Fruit fly (Drosophila melanogaster) whole organism, embryonic: ENCODE measurements around the gene CG42268.

ENCODE experiments used
- ATbp ChIP-seq: fragments of 200-800 bp; sonication (Bioruptor generic); optimal IDR thresholded peaks from 2 replicates; lab custom pipeline; 2017; ENCODE audit warnings: missing biosample characterization, mild to moderate bottlenecking, missing genetic modification characterization, missing genetic modification reagents
- BEAF-32 ChIP-seq: fragments of 200-800 bp; sonication (Bioruptor generic); optimal IDR thresholded peaks from 3 replicates; lab custom pipeline; 2017; ENCODE audit warnings: missing biosample characterization, missing genetic modification characterization, mild to moderate bottlenecking, moderate library complexity, missing genetic modification reagents
- C15 ChIP-seq: fragments of 200-800 bp; sonication (Bioruptor generic); IDR thresholded peaks from 3 replicates; pipeline ENCODE4 v1.3.6; 2022; ENCODE audit warnings: missing biosample characterization, missing genetic modification characterization
- CG10147 ChIP-seq: fragments of 200-800 bp; sonication (Bioruptor generic); optimal IDR thresholded peaks from 2 replicates; lab custom pipeline; 2019; ENCODE audit warnings: missing biosample characterization, mild to moderate bottlenecking, missing genetic modification characterization, moderate library complexity
- CG10654 ChIP-seq: fragments of 200-800 bp; sonication (Bioruptor generic); optimal IDR thresholded peaks from 2 replicates; lab custom pipeline; 2016; ENCODE audit warnings: missing biosample characterization, missing genetic modification characterization
- CG10959 ChIP-seq: fragments of 200-800 bp; sonication (Bioruptor generic); IDR thresholded peaks from 2 replicates; pipeline ENCODE4 v1.3.6; 2022; ENCODE audit warnings: missing biosample characterization, missing genetic modification characterization
- CG12299 ChIP-seq: fragments of 200-800 bp; sonication (Bioruptor generic); optimal IDR thresholded peaks from 2 replicates; lab custom pipeline; 2018; ENCODE audit warnings: missing biosample characterization, mild to moderate bottlenecking, missing genetic modification characterization
- CG1529 ChIP-seq: fragments of 200-800 bp; sonication (Bioruptor generic); optimal IDR thresholded peaks from 3 replicates; lab custom pipeline; 2018; ENCODE audit warnings: missing biosample characterization, missing genetic modification characterization
- CG16815 ChIP-seq: fragments of 200-800 bp; sonication (Bioruptor generic); optimal IDR thresholded peaks from 3 replicates; lab custom pipeline; 2017; ENCODE audit warnings: missing biosample characterization, mild to moderate bottlenecking, missing genetic modification characterization
- CG31441 ChIP-seq: fragments of 200-800 bp; sonication (Bioruptor generic); IDR thresholded peaks from 2 replicates; pipeline ENCODE4 v1.3.6; 2022; ENCODE audit warnings: missing biosample characterization, missing genetic modification characterization
- CG32767 ChIP-seq: fragments of 200-800 bp; sonication (Bioruptor generic); IDR thresholded peaks from 2 replicates; pipeline ENCODE4 v1.3.6; 2022; ENCODE audit warnings: missing biosample characterization, missing genetic modification characterization
- CG3281 ChIP-seq: fragments of 200-800 bp; sonication (Bioruptor generic); optimal IDR thresholded peaks from 3 replicates; lab custom pipeline; 2017; ENCODE audit warnings: missing biosample characterization, mild to moderate bottlenecking, missing genetic modification characterization
- CG3726 ChIP-seq: fragments of 200-800 bp; sonication (Bioruptor generic); IDR thresholded peaks from 3 replicates; pipeline ENCODE4, ENCODE4 v1.3.6; 2022; ENCODE audit warnings: missing biosample characterization, missing genetic modification characterization
- CG3995 ChIP-seq: fragments of 200-800 bp; sonication (Bioruptor generic); optimal IDR thresholded peaks from 3 replicates; lab custom pipeline; 2016; ENCODE audit warnings: missing biosample characterization, missing genetic modification characterization
- CG7271 ChIP-seq: fragments of 200-800 bp; sonication (Bioruptor generic); optimal IDR thresholded peaks from 2 replicates; lab custom pipeline; 2018; ENCODE audit warnings: missing biosample characterization, mild to moderate bottlenecking, missing genetic modification characterization, moderate library complexity
- CG7963 ChIP-seq: fragments of 200-800 bp; sonication (Bioruptor generic); IDR thresholded peaks from 3 replicates; pipeline ENCODE4 v1.3.6; 2022; ENCODE audit warnings: missing biosample characterization, missing genetic modification characterization; ENCODE audit not compliant: partially characterized antibody
- CG8281 ChIP-seq: fragments of 200-800 bp; sonication (Bioruptor generic); optimal IDR thresholded peaks from 2 replicates; lab custom pipeline; 2018; ENCODE audit warnings: missing biosample characterization, mild to moderate bottlenecking, missing genetic modification characterization, moderate library complexity
- CG8388 ChIP-seq: fragments of 200-800 bp; sonication (Bioruptor generic); optimal IDR thresholded peaks from 2 replicates; lab custom pipeline; 2019; ENCODE audit warnings: missing biosample characterization, mild to moderate bottlenecking, missing genetic modification characterization, moderate library complexity
- CG9876 ChIP-seq: fragments of 200-800 bp; sonication (Bioruptor generic); optimal IDR thresholded peaks from 2 replicates; lab custom pipeline; 2016; ENCODE audit warnings: missing biosample characterization, missing genetic modification characterization
- Fer3 ChIP-seq: fragments of 200-800 bp; sonication (Bioruptor generic); optimal IDR thresholded peaks from 2 replicates; lab custom pipeline; 2018; ENCODE audit warnings: missing biosample characterization, mild to moderate bottlenecking, missing genetic modification characterization, moderate library complexity
- HHEX ChIP-seq: fragments of 200-800 bp; sonication (Bioruptor generic); optimal IDR thresholded peaks from 3 replicates; lab custom pipeline; 2017; ENCODE audit warnings: missing biosample characterization, mild to moderate bottlenecking, missing genetic modification characterization, missing genetic modification reagents
- Hmr ChIP-seq: fragments of 200-800 bp; sonication (Bioruptor generic); optimal IDR thresholded peaks from 3 replicates; lab custom pipeline; 2017; ENCODE audit warnings: mild to moderate bottlenecking, missing biosample characterization, missing genetic modification reagents, missing genetic modification characterization
- Hr51 ChIP-seq, 2 experiments: fragments of 200-800 bp; sonication (Bioruptor generic); optimal IDR thresholded peaks; 2 replicates in 1 of 2; 3 replicates in 1 of 2; lab custom pipeline; 2016 to 2018; ENCODE audit warnings: missing biosample characterization in 2 of 2, missing genetic modification characterization in 2 of 2, mild to moderate bottlenecking in 1 of 2, moderate library complexity in 1 of 2
- Mes4 ChIP-seq: fragments of 200-800 bp; sonication (Bioruptor generic); optimal IDR thresholded peaks from 2 replicates; lab custom pipeline; 2016; ENCODE audit warnings: missing biosample characterization, missing genetic modification characterization
- Nf-YC ChIP-seq: fragments of 200-800 bp; optimal IDR thresholded peaks from 3 replicates; lab custom pipeline; 2019; ENCODE audit warnings: missing biosample characterization, mild to moderate bottlenecking, missing genetic modification characterization, moderate library complexity
- Ptx1 ChIP-seq: fragments of 200-800 bp; sonication (Bioruptor generic); IDR thresholded peaks from 2 replicates; pipeline ENCODE4 v1.3.6; 2022; ENCODE audit warnings: missing biosample characterization, missing genetic modification characterization
- Sry-β ChIP-seq: fragments of 200-800 bp; sonication (Bioruptor generic); optimal IDR thresholded peaks from 2 replicates; lab custom pipeline; 2018; ENCODE audit warnings: missing biosample characterization, mild to moderate bottlenecking, missing genetic modification characterization, moderate library complexity
- Sry-δ ChIP-seq: fragments of 200-800 bp; sonication (Bioruptor generic); optimal IDR thresholded peaks from 2 replicates; lab custom pipeline; 2016; ENCODE audit warnings: missing biosample characterization, missing genetic modification characterization
- amos ChIP-seq: fragments of 200-800 bp; sonication (Bioruptor generic); IDR thresholded peaks from 2 replicates; pipeline ENCODE4 v1.3.6; 2022; ENCODE audit warnings: missing biosample characterization, missing genetic modification characterization; ENCODE audit not compliant: partially characterized antibody
- br ChIP-seq: fragments of >200 bp; optimal IDR thresholded peaks from 2 replicates; lab custom pipeline; 2017
- chn ChIP-seq: fragments of 200-800 bp; sonication (Bioruptor generic); optimal IDR thresholded peaks from 2 replicates; lab custom pipeline; 2016; ENCODE audit warnings: missing biosample characterization, missing genetic modification characterization
- crp ChIP-seq, 2 experiments: fragments of 200-800 bp; sonication (Bioruptor generic); optimal IDR thresholded peaks; 2 replicates in 1 of 2; 3 replicates in 1 of 2; lab custom pipeline; 2017; ENCODE audit warnings: missing biosample characterization in 2 of 2, missing genetic modification characterization in 2 of 2, mild to moderate bottlenecking in 1 of 2, moderate library complexity in 1 of 2
- en ChIP-seq: fragments of 200-800 bp; sonication (Bioruptor generic); optimal IDR thresholded peaks from 2 replicates; lab custom pipeline; 2016; ENCODE audit warnings: missing biosample characterization, missing genetic modification characterization
- exex ChIP-seq: fragments of 200-800 bp; sonication (Bioruptor generic); optimal IDR thresholded peaks from 4 replicates; lab custom pipeline; 2018; ENCODE audit warnings: missing biosample characterization, mild to moderate bottlenecking, missing genetic modification characterization, moderate library complexity
- gcm ChIP-seq: fragments of 200-800 bp; sonication (Bioruptor generic); optimal IDR thresholded peaks from 2 replicates; lab custom pipeline; 2019; ENCODE audit warnings: missing biosample characterization, mild to moderate bottlenecking, missing genetic modification characterization, moderate library complexity
- grau ChIP-seq: fragments of 200-800 bp; optimal IDR thresholded peaks from 3 replicates; lab custom pipeline; 2019; ENCODE audit warnings: missing biosample characterization, mild to moderate bottlenecking, missing genetic modification characterization, moderate library complexity
- ham ChIP-seq: fragments of 200-800 bp; sonication (Bioruptor generic); IDR thresholded peaks from 2 replicates; pipeline ENCODE4 v1.3.6; 2022; ENCODE audit warnings: missing biosample characterization, missing genetic modification characterization
- her ChIP-seq: fragments of 200-800 bp; sonication (Bioruptor generic); optimal IDR thresholded peaks from 2 replicates; lab custom pipeline; 2016; ENCODE audit warnings: missing biosample characterization, missing genetic modification characterization
- insv ChIP-seq, 2 experiments: fragments of 200-800 bp; sonication (Bioruptor generic); optimal IDR thresholded peaks; 3 replicates each; lab custom pipeline; 2016 to 2018; ENCODE audit warnings: missing biosample characterization in 2 of 2, missing genetic modification characterization in 2 of 2
- kay ChIP-seq: fragments of 200-800 bp; sonication (Bioruptor generic); optimal IDR thresholded peaks from 2 replicates; lab custom pipeline; 2016; ENCODE audit warnings: missing biosample characterization, missing genetic modification characterization
- lov ChIP-seq, 2 experiments: fragments of 200-800 bp in 1 of 2; fragments of >200 bp in 1 of 2; sonication (Bioruptor generic) in 1 of 2; IDR thresholded peaks in 1 of 2; optimal IDR thresholded peaks in 1 of 2; 2 replicates in 1 of 2; 3 replicates in 1 of 2; pipeline versions ENCODE4 v1.3.6 to Lab custom; 2017 to 2022; ENCODE audit warnings: missing biosample characterization in 1 of 2, missing genetic modification characterization in 1 of 2
- onecut ChIP-seq: fragments of 200-800 bp; sonication (Bioruptor generic); IDR thresholded peaks from 2 replicates; pipeline ENCODE4 v1.3.6; 2022; ENCODE audit warnings: missing biosample characterization, missing genetic modification characterization
- org-1 ChIP-seq: fragments of 200-800 bp; sonication (Bioruptor generic); optimal IDR thresholded peaks from 2 replicates; lab custom pipeline; 2017; ENCODE audit warnings: missing biosample characterization, missing genetic modification characterization
- run ChIP-seq: fragments of 200-800 bp; sonication (Bioruptor generic); optimal IDR thresholded peaks from 3 replicates; lab custom pipeline; 2018; ENCODE audit warnings: missing biosample characterization, mild to moderate bottlenecking, missing genetic modification characterization
- slp2 ChIP-seq: fragments of 200-800 bp; sonication (Bioruptor generic); optimal IDR thresholded peaks from 2 replicates; lab custom pipeline; 2016; ENCODE audit warnings: missing biosample characterization, missing genetic modification characterization
- tap ChIP-seq: fragments of 200-800 bp; optimal IDR thresholded peaks from 3 replicates; lab custom pipeline; 2019; ENCODE audit warnings: missing biosample characterization, mild to moderate bottlenecking, missing genetic modification characterization, moderate library complexity
- tin ChIP-seq: fragments of 200-800 bp; sonication (Bioruptor generic); optimal IDR thresholded peaks from 3 replicates; lab custom pipeline; 2016; ENCODE audit warnings: missing biosample characterization, missing genetic modification characterization
- tll ChIP-seq, 2 experiments: fragments of 200-800 bp in 1 of 2; fragments of >200 bp in 1 of 2; sonication (Bioruptor generic) in 1 of 2; optimal IDR thresholded peaks; 2 replicates each; lab custom pipeline; 2017 to 2019; ENCODE audit warnings: missing biosample characterization in 2 of 2, missing genetic modification characterization in 2 of 2, mild to moderate bottlenecking in 1 of 2, moderate library complexity in 1 of 2
- vfl ChIP-seq: fragments of 200-800 bp; sonication (Bioruptor generic); optimal IDR thresholded peaks from 2 replicates; lab custom pipeline; 2016; ENCODE audit warnings: missing biosample characterization, missing genetic modification characterization
- yki ChIP-seq: fragments of >200 bp; optimal IDR thresholded peaks from 3 replicates; lab custom pipeline; 2018
- z ChIP-seq: fragments of 200-800 bp; sonication (Bioruptor generic); IDR thresholded peaks from 3 replicates; pipeline ENCODE4 v1.3.6; 2022; ENCODE audit warnings: missing biosample characterization, missing genetic modification characterization

Gene CG42268

DNA sequence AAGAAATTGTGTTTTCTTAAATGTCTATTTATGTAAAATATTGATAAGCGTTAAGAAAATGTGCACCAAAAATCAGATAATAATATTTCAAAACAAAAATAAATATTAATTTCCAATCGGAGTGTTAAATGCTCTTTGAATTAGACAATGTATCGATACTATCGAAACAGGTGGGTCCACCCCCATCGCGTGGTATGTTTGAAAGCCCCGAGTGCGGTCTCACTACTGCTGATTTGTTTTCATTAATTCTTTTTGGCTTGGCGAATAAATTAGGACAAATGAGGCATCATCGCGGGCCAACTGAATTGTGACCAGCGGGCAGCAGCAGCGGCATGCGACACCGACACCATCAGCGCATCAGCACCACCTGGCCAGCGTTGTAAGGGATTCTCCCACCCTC, 33.5 kb downstream of the CG42268 start, which contains the start of gene Naa60 (continued):
- no peak for TF ChIP-seq CG16815 (GFP tag; lab: Kevin White, UChicago)
- TF ChIP-seq run = no peak
- TF ChIP-seq tll (GFP tag; optimal IDR thresholded peaks at IDR 0.05; lab: Kevin White, UChicago) = no peak
- TF ChIP-seq org-1 (GFP tag; lab: Kevin White, UChicago) = no peak
- no peak for TF ChIP-seq tap (tag; lab: Kevin White, UChicago)
- no peak for TF ChIP-seq slp2 (GFP tag; lab: Kevin White, UChicago)
- TF ChIP-seq vfl = no peak
- no peak for TF ChIP-seq tin (GFP tag; lab: Kevin White, UChicago)
- no peak for TF ChIP-seq Hmr (GFP tag; lab: Kevin White, UChicago)
- TF ChIP-seq Ptx1 (GFP tag; lab: Robert Waterston, UW) = no peak
- TF ChIP-seq C15 (GFP tag; lab: Robert Waterston, UW) = no peak
- TF ChIP-seq Sry-δ (GFP tag; lab: Kevin White, UChicago) = peak; percentile 85
- TF ChIP-seq en (GFP tag; lab: Kevin White, UChicago) = no peak
- no peak for TF ChIP-seq Fer3
- TF ChIP-seq ham = no peak
- TF ChIP-seq CG10959 (GFP tag; lab: Robert Waterston, UW) = no peak
- no peak for TF ChIP-seq lov (optimal IDR thresholded peaks at IDR 0.05; lab: Kevin White, UChicago)
- TF ChIP-seq lov (GFP tag; IDR thresholded peaks at IDR 0.05; lab: Robert Waterston, UW) = no peak
- no peak for TF ChIP-seq CG10654 (GFP tag; lab: Kevin White, UChicago)
- TF ChIP-seq CG32767 (GFP tag; lab: Robert Waterston, UW) = no peak
- TF ChIP-seq exex (tag; lab: Kevin White, UChicago) = peak; percentile 23
- no peak for TF ChIP-seq onecut (GFP tag; lab: Robert Waterston, UW)
- TF ChIP-seq gcm (GFP tag; lab: Kevin White, UChicago) = no peak
- peak; percentile 24 for TF ChIP-seq grau (tag; lab: Kevin White, UChicago)
- no peak for TF ChIP-seq CG8388 (GFP tag; lab: Kevin White, UChicago)
- peak; percentile 48 for TF ChIP-seq CG3995 (GFP tag; lab: Kevin White, UChicago)
- TF ChIP-seq CG12299 = no peak
- no peak for TF ChIP-seq CG10147 (GFP tag; lab: Kevin White, UChicago)
- TF ChIP-seq yki (lab: Kevin White, UChicago) = no peak
- no peak for TF ChIP-seq kay (GFP tag; lab: Kevin White, UChicago)
- TF ChIP-seq chn (GFP tag; lab: Kevin White, UChicago) = peak; percentile 27
- no peak for TF ChIP-seq HHEX (GFP tag; lab: Kevin White, UChicago)
- no peak for TF ChIP-seq her (GFP tag; lab: Kevin White, UChicago)
- TF ChIP-seq CG9876 (GFP tag; lab: Kevin White, UChicago) = no peak
- TF ChIP-seq amos (GFP tag; lab: Robert Waterston, UW) = peak; percentile 93
- no peak for TF ChIP-seq ATbp
- TF ChIP-seq Sry-β (GFP tag; lab: Kevin White, UChicago) = no peak
- no peak for TF ChIP-seq z (GFP tag; lab: Robert Waterston, UW)
- TF ChIP-seq br (lab: Kevin White, UChicago) = no peak
- TF ChIP-seq insv (GFP tag; optimal IDR thresholded peaks at IDR 0.05; lab: Kevin White, UChicago) = peak in 1 of 2 experiments; percentile 94
- peak; percentile 89 for TF ChIP-seq BEAF-32 (GFP tag; lab: Kevin White, UChicago)
- TF ChIP-seq CG8281 (tag; lab: Kevin White, UChicago) = no peak
- TF ChIP-seq CG3726 = no peak
- no peak for TF ChIP-seq Mes4 (GFP tag; lab: Kevin White, UChicago)
- TF ChIP-seq CG31441 (GFP tag; lab: Robert Waterston, UW) = no peak
- TF ChIP-seq CG1529 (GFP tag; lab: Kevin White, UChicago) = no peak
- TF ChIP-seq CG3281 (GFP tag; lab: Kevin White, UChicago) = no peak
- TF ChIP-seq CG7963 (GFP tag; lab: Robert Waterston, UW) = peak; percentile 59; the same call in 2 of the 3 replicates
- TF ChIP-seq Nf-YC (tag; lab: Kevin White, UChicago) = peak; percentile 50
- no peak for TF ChIP-seq crp (GFP tag; optimal IDR thresholded peaks at IDR 0.05; lab: Kevin White, UChicago)
- no peak for TF ChIP-seq Hr51 (GFP tag; optimal IDR thresholded peaks at IDR 0.05; lab: Kevin White, UChicago)
- no peak for TF ChIP-seq CG7271 (tag; lab: Kevin White, UChicago)
